Fruit fly (Drosophila melanogaster) whole organism, wandering third instar larva: ENCODE measurements around the gene CG17376.

Experiments used
- Dif ChIP-seq: fragments of 200-275, 200-300 bp; sonication (Bioruptor generic); optimal IDR thresholded peaks from 2 replicates; lab custom pipeline; 2018; ENCODE audit warnings: missing biosample characterization, missing genetic modification characterization; ENCODE audit not compliant: partially characterized antibody
- Hr83 ChIP-seq: fragments of 200-300 bp; sonication (Bioruptor generic); optimal IDR thresholded peaks from 2 replicates; lab custom pipeline; 2016; ENCODE audit warnings: missing biosample characterization, mild to moderate bottlenecking, missing genetic modification characterization, moderate library complexity; ENCODE audit not compliant: poor library complexity, severe bottlenecking
- brk ChIP-seq: fragments of 200-800 bp; sonication (Bioruptor generic); optimal IDR thresholded peaks from 2 replicates; lab custom pipeline; 2016; ENCODE audit warnings: missing biosample characterization, mild to moderate bottlenecking, missing genetic modification characterization
- dl ChIP-seq, 2 experiments: fragments of 175-275, 200-275 bp in 1 of 2; fragments of 200-275 bp in 1 of 2; sonication (Bioruptor generic); optimal IDR thresholded peaks; lab custom pipeline; 2018; ENCODE audit warnings: mild to moderate bottlenecking in 2 of 2, missing biosample characterization in 2 of 2, missing genetic modification characterization in 2 of 2, moderate library complexity in 2 of 2; ENCODE audit not compliant: partially characterized antibody in 2 of 2, insufficient read depth in 1 of 2
- jim ChIP-seq: fragments of 175-275, 200-325 bp; sonication (Bioruptor generic); optimal IDR thresholded peaks from 2 replicates; lab custom pipeline; 2016; ENCODE audit warnings: missing biosample characterization, mild to moderate bottlenecking, missing genetic modification characterization
- pan ChIP-seq: fragments of >200 bp; optimal IDR thresholded peaks from 2 replicates; lab custom pipeline; 2017
- psq ChIP-seq: fragments of 200-800 bp; sonication (Bioruptor generic); optimal IDR thresholded peaks from 3 replicates; lab custom pipeline; 2017; ENCODE audit warnings: missing biosample characterization, mild to moderate bottlenecking, missing genetic modification characterization, moderate library complexity
- sv ChIP-seq: fragments of 200-800 bp; sonication (Bioruptor generic); optimal IDR thresholded peaks from 3 replicates; lab custom pipeline; 2016; ENCODE audit warnings: missing biosample characterization, missing genetic modification characterization

DNA sequence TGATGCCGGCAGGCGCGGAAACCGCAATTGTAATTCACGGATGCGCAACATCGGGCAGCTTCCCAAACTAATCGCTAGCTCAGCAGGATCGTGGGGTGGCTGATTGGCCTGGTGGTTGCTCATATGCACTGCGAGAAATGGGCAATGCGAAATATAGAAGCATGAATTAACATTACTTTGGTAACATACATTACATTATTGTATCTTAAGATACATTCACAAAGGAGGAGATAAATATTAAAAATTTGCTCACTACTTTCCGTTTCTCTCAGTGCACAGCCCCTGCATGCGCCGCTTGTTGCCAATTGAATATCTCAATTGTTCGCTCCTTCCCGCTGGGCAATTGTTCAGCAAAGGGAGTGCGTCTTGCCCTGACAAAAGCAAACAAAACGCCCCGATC is 40.7 kb upstream of the CG17376 start:
- TF ChIP-seq Dif (GFP tag; lab: Kevin White, UChicago), result no peak
- no peak for TF ChIP-seq Hr83 (GFP tag; lab: Kevin White, UChicago)
- no peak for TF ChIP-seq pan (lab: Kevin White, UChicago)
- no peak for TF ChIP-seq brk
- TF ChIP-seq jim (GFP tag; lab: Kevin White, UChicago), result no peak
- no peak for TF ChIP-seq dl (GFP tag; optimal IDR thresholded peaks at IDR 0.05; lab: Kevin White, UChicago; ENCODE audit: insufficient read depth in 1 of 2, partially characterized antibody in 2 of 2)
- TF ChIP-seq psq (GFP tag; lab: Kevin White, UChicago), result no peak
- TF ChIP-seq sv (GFP tag; lab: Kevin White, UChicago), result peak; percentile 39
